Fruit fly (Drosophila melanogaster) whole organism, pupa: ENCODE results near the gene Non2.
A peak's percentile ranks its signal among the peaks of the same experiment; 100 is the strongest.

ENCODE experiments used
- CG10348 ChIP-seq: fragments of 200-800 bp; sonication (Bioruptor generic); IDR thresholded peaks from 2 replicates; pipeline ENCODE4 v1.3.6; 2022; ENCODE audit warnings: missing biosample characterization, missing genetic modification characterization
- CG12605 ChIP-seq: fragments of 200-800 bp; sonication (Bioruptor generic); IDR thresholded peaks from 2 replicates; pipeline ENCODE4 v1.3.6; 2022; ENCODE audit warnings: missing biosample characterization, missing genetic modification characterization
- CG13204 ChIP-seq: fragments of 200-800 bp; sonication (Bioruptor generic); optimal IDR thresholded peaks from 2 replicates; lab custom pipeline; 2018; ENCODE audit warnings: missing biosample characterization, mild to moderate bottlenecking, missing genetic modification characterization, moderate library complexity
- CG14655 ChIP-seq: fragments of 200-800 bp; sonication (Bioruptor generic); optimal IDR thresholded peaks from 3 replicates; lab custom pipeline; 2017; ENCODE audit warnings: mild to moderate bottlenecking, missing biosample characterization, missing genetic modification reagents, missing genetic modification characterization
- CG15710 ChIP-seq: fragments of 200-800 bp; sonication (Bioruptor generic); optimal IDR thresholded peaks from 2 replicates; lab custom pipeline; 2018; ENCODE audit warnings: missing biosample characterization, mild to moderate bottlenecking, missing genetic modification characterization, moderate library complexity
- CG17806 ChIP-seq: fragments of 200-800 bp; sonication (Bioruptor generic); optimal IDR thresholded peaks from 2 replicates; lab custom pipeline; 2018; ENCODE audit warnings: missing biosample characterization, mild to moderate bottlenecking, missing genetic modification characterization, moderate library complexity
- CG32121 ChIP-seq: fragments of 200-800 bp; sonication (Bioruptor generic); IDR thresholded peaks from 2 replicates; pipeline ENCODE4 v1.3.6; 2022; ENCODE audit warnings: missing biosample characterization, missing genetic modification characterization
- CG34367 ChIP-seq: fragments of 200-800 bp; sonication (Bioruptor generic); optimal IDR thresholded peaks from 2 replicates; lab custom pipeline; 2018; ENCODE audit warnings: missing biosample characterization, mild to moderate bottlenecking, missing genetic modification characterization
- CG4496 ChIP-seq: fragments of 200-800 bp; sonication (Bioruptor generic); IDR thresholded peaks from 3 replicates; pipeline ENCODE4 v1.3.6; 2022; ENCODE audit warnings: missing biosample characterization, missing genetic modification characterization
- CG8159 ChIP-seq: fragments of 200-800 bp; sonication (Bioruptor generic); optimal IDR thresholded peaks from 3 replicates; lab custom pipeline; 2018; ENCODE audit warnings: missing biosample characterization, mild to moderate bottlenecking, missing genetic modification characterization, moderate library complexity
- CG8301 ChIP-seq: fragments of 200-800 bp; sonication (Bioruptor generic); optimal IDR thresholded peaks from 2 replicates; lab custom pipeline; 2018; ENCODE audit warnings: missing biosample characterization, mild to moderate bottlenecking, missing genetic modification characterization
- CG9948 ChIP-seq: fragments of 200-800 bp; sonication (Bioruptor generic); optimal IDR thresholded peaks from 2 replicates; lab custom pipeline; 2018; ENCODE audit warnings: missing biosample characterization, mild to moderate bottlenecking, missing genetic modification characterization, moderate library complexity
- D1 ChIP-seq: fragments of 200-800 bp; sonication (Bioruptor generic); optimal IDR thresholded peaks from 2 replicates; lab custom pipeline; 2018; ENCODE audit warnings: missing biosample characterization, mild to moderate bottlenecking, missing genetic modification characterization, moderate library complexity
- EcR ChIP-seq: fragments of 200-800 bp; sonication (Bioruptor generic); optimal IDR thresholded peaks from 3 replicates; lab custom pipeline; 2019; ENCODE audit warnings: missing biosample characterization, missing genetic modification characterization, mild to moderate bottlenecking, moderate library complexity, missing genetic modification reagents
- Ets98B ChIP-seq: fragments of 200-800 bp; sonication (Bioruptor generic); IDR thresholded peaks from 2 replicates; pipeline ENCODE4 v1.3.6; 2022; ENCODE audit warnings: missing biosample characterization, missing genetic modification characterization
- Pif1A ChIP-seq: fragments of 200-800 bp; sonication (Bioruptor generic); optimal IDR thresholded peaks from 3 replicates; lab custom pipeline; 2016; ENCODE audit warnings: missing biosample characterization, missing genetic modification characterization
- Pif1B ChIP-seq: fragments of 200-800 bp; sonication (Bioruptor generic); optimal IDR thresholded peaks from 3 replicates; lab custom pipeline; 2016; ENCODE audit warnings: missing biosample characterization, missing genetic modification characterization
- Snoo ChIP-seq: fragments of 200-800 bp; sonication (Bioruptor generic); optimal IDR thresholded peaks from 3 replicates; lab custom pipeline; 2017; ENCODE audit warnings: missing biosample characterization, mild to moderate bottlenecking, missing genetic modification characterization, inconsistent platforms
- fd96Ca ChIP-seq: fragments of 200-800 bp; sonication (Bioruptor generic); IDR thresholded peaks from 3 replicates; pipeline ENCODE4 v1.3.6; 2022; ENCODE audit warnings: missing biosample characterization, missing genetic modification characterization
- gl ChIP-seq: fragments of 200-800 bp; sonication (Bioruptor generic); optimal IDR thresholded peaks from 2 replicates; lab custom pipeline; 2018; ENCODE audit warnings: missing biosample characterization, mild to moderate bottlenecking, missing genetic modification characterization
- rn ChIP-seq: fragments of 200-800 bp; sonication (Bioruptor generic); IDR thresholded peaks from 2 replicates; pipeline ENCODE4 v1.3.6; 2022; ENCODE audit warnings: missing biosample characterization, missing genetic modification characterization

Gene Non2

dm6 chr3L:2805137-2805955, 38.5 kb downstream of the Non2 start:
- TF ChIP-seq D1: peak; percentile 6
- TF ChIP-seq CG8301 (tag; lab: Kevin White, UChicago): no peak
- no peak for TF ChIP-seq Snoo (tag; lab: Kevin White, UChicago)
- TF ChIP-seq Pif1A (GFP tag; lab: Kevin White, UChicago): peak; percentile 22
- peak; percentile 27 for TF ChIP-seq CG8159 (tag; lab: Kevin White, UChicago)
- peak; percentile 55 for TF ChIP-seq CG32121 (GFP tag; lab: Robert Waterston, UW)
- TF ChIP-seq CG34367 (tag; lab: Kevin White, UChicago): peak; percentile 61
- peak; percentile 90 for TF ChIP-seq CG12605 (GFP tag; lab: Robert Waterston, UW)
- peak; percentile 53 for TF ChIP-seq CG15710
- TF ChIP-seq CG4496: peak; percentile 72
- peak; percentile 55; the same call in 1 of the 3 replicates for TF ChIP-seq fd96Ca (GFP tag; lab: Robert Waterston, UW)
- no peak; the same call in 1 of the 2 replicates for TF ChIP-seq rn (GFP tag; lab: Robert Waterston, UW)
- TF ChIP-seq CG13204 (GFP tag; lab: Kevin White, UChicago): peak; percentile 69
- no peak for TF ChIP-seq Pif1B
- peak; percentile 24 for TF ChIP-seq CG14655 (GFP tag; lab: Kevin White, UChicago)
- peak; percentile 99 for TF ChIP-seq EcR (GFP tag; lab: Kevin White, UChicago)
- peak; percentile 82 for TF ChIP-seq gl
- no peak for TF ChIP-seq CG17806 (tag; lab: Kevin White, UChicago)
- peak; percentile 8 for TF ChIP-seq CG9948 (tag; lab: Kevin White, UChicago)
- TF ChIP-seq Ets98B: peak; percentile 28
- TF ChIP-seq CG10348 (GFP tag; lab: Robert Waterston, UW): no peak

- peak; percentile 78 for TF ChIP-seq rn (GFP tag; lab: Robert Waterston, UW)
- TF ChIP-seq Ets98B: peak; percentile 84
- TF ChIP-seq D1: no peak
- TF ChIP-seq CG34367 (tag; lab: Kevin White, UChicago): no peak
- peak; percentile 87 for TF ChIP-seq CG32121 (GFP tag; lab: Robert Waterston, UW)
- TF ChIP-seq CG15710: no peak
- peak; percentile 93 for TF ChIP-seq CG4496
- TF ChIP-seq Pif1A (GFP tag; lab: Kevin White, UChicago): peak; percentile 28
- TF ChIP-seq CG13204 (GFP tag; lab: Kevin White, UChicago): no peak
- peak; percentile 33 for TF ChIP-seq CG14655 (GFP tag; lab: Kevin White, UChicago)
- peak; percentile 28 for TF ChIP-seq Pif1B
- TF ChIP-seq CG12605 (GFP tag; lab: Robert Waterston, UW): peak; percentile 65
- TF ChIP-seq Snoo (tag; lab: Kevin White, UChicago): peak; percentile 62
- peak; percentile 54 for TF ChIP-seq CG17806 (tag; lab: Kevin White, UChicago)
- no peak for TF ChIP-seq gl
- TF ChIP-seq CG8159 (tag; lab: Kevin White, UChicago): peak; percentile 35
- peak; percentile 26 for TF ChIP-seq CG9948 (tag; lab: Kevin White, UChicago)
- TF ChIP-seq CG8301 (tag; lab: Kevin White, UChicago): peak; percentile 23
These were observed 39.2 kb downstream of the Non2 start for dm6 chr3L:2805956-2806527.

DNA sequence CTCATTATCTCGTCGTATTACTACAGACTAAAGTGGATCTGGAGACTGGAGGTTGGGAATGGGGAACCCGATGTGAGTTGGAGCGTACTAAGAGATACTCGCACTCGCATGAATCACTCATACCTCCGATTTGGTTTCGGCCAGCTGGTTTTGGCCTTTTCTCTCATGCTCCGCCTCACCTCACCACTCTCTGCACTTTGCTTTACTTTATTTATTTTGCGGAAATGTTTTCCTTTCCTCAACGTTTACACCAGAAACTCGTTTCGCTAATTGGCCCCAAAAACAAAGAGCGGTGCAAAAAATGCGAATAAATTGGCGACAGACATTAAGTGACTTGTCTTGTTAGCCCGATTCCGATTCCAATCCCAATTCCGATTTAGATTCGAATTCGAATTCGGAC, 40.6 kb downstream of the Non2 start:
- TF ChIP-seq Pif1B (no peak), rn (GFP tag; lab: Robert Waterston, UW) (no peak), fd96Ca (GFP tag; lab: Robert Waterston, UW) (no peak), Snoo (tag; lab: Kevin White, UChicago) (no peak), CG14655 (GFP tag; lab: Kevin White, UChicago) (no peak), CG8301 (tag; lab: Kevin White, UChicago) (no peak), Pif1A (GFP tag; lab: Kevin White, UChicago) (no peak), CG8159 (tag; lab: Kevin White, UChicago) (no peak), CG9948 (tag; lab: Kevin White, UChicago) (no peak), CG15710 (no peak), EcR (GFP tag; lab: Kevin White, UChicago) (no peak), CG12605 (GFP tag; lab: Robert Waterston, UW) (no peak), D1 (no peak), Ets98B (no peak), gl (no peak), CG17806 (tag; lab: Kevin White, UChicago) (no peak), CG34367 (tag; lab: Kevin White, UChicago) (no peak), CG4496 (no peak), CG10348 (GFP tag; lab: Robert Waterston, UW) (no peak), CG13204 (GFP tag; lab: Kevin White, UChicago) (no peak)
- TF ChIP-seq, all 21 proteins: peak for 0

DNA sequence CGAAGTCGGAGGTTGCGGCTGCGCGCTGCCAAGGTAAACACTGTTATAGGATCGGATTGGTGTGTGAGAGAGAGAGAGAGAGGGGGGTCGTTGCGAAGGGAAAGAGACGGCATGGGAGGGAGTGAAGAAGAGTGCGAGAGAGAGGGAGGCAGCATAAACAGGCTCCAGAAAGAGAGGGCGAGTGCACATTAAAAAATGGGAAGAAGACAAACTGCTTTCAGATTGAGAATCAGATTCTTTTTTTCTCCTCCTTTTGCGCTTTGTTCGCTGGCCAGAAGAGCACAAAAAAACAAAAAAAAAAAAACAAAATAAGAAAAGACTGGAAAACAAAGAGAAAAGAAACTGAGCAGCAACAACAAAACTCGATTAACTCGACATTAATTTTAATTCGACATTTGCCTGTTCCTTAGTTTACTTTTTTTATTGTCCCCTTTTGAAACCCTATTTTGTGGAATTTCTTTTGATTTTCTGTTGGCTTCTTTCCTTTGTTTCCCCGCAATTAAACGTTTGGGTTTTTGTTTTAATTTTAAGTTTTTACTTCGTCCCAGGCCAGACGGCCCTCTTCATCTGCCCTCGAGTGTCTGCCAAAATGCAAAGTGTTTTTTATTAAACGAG, 41.6 kb downstream of the Non2 start:
- TF ChIP-seq CG4496 (peak; percentile 79; the same call in 2 of the 3 replicates), Pif1A (GFP tag; lab: Kevin White, UChicago) (peak; percentile 46), fd96Ca (GFP tag; lab: Robert Waterston, UW) (no peak), gl (peak; percentile 82), CG32121 (GFP tag; lab: Robert Waterston, UW) (no peak), CG15710 (peak; percentile 83), Pif1B (no peak), CG17806 (tag; lab: Kevin White, UChicago) (peak; percentile 62), Snoo (tag; lab: Kevin White, UChicago) (peak; percentile 60), EcR (GFP tag; lab: Kevin White, UChicago) (peak; percentile 98), CG34367 (tag; lab: Kevin White, UChicago) (peak; percentile 84), Ets98B (no peak), CG10348 (GFP tag; lab: Robert Waterston, UW) (no peak), CG14655 (GFP tag; lab: Kevin White, UChicago) (peak; percentile 31), CG9948 (tag; lab: Kevin White, UChicago) (peak; percentile 57), CG13204 (GFP tag; lab: Kevin White, UChicago) (peak; percentile 91), D1 (no peak), CG8301 (tag; lab: Kevin White, UChicago) (peak; percentile 7), CG12605 (GFP tag; lab: Robert Waterston, UW) (peak; percentile 79), rn (GFP tag; lab: Robert Waterston, UW) (no peak), CG8159 (tag; lab: Kevin White, UChicago) (peak; percentile 65)
